Fruit fly (Drosophila melanogaster) whole organism, pupa: ENCODE data around the gene Nrg.

Experiments used
- CG10348 ChIP-seq: fragments of 200-800 bp; sonication (Bioruptor generic); IDR thresholded peaks from 2 replicates; pipeline ENCODE4 v1.3.6; 2022; ENCODE audit warnings: missing biosample characterization, missing genetic modification characterization
- CG12605 ChIP-seq: fragments of 200-800 bp; sonication (Bioruptor generic); IDR thresholded peaks from 2 replicates; pipeline ENCODE4 v1.3.6; 2022; ENCODE audit warnings: missing biosample characterization, missing genetic modification characterization
- CG13204 ChIP-seq: fragments of 200-800 bp; sonication (Bioruptor generic); optimal IDR thresholded peaks from 2 replicates; lab custom pipeline; 2018; ENCODE audit warnings: missing biosample characterization, mild to moderate bottlenecking, missing genetic modification characterization, moderate library complexity
- CG14655 ChIP-seq: fragments of 200-800 bp; sonication (Bioruptor generic); optimal IDR thresholded peaks from 3 replicates; lab custom pipeline; 2017; ENCODE audit warnings: mild to moderate bottlenecking, missing biosample characterization, missing genetic modification reagents, missing genetic modification characterization
- CG15710 ChIP-seq: fragments of 200-800 bp; sonication (Bioruptor generic); optimal IDR thresholded peaks from 2 replicates; lab custom pipeline; 2018; ENCODE audit warnings: missing biosample characterization, mild to moderate bottlenecking, missing genetic modification characterization, moderate library complexity
- CG17806 ChIP-seq: fragments of 200-800 bp; sonication (Bioruptor generic); optimal IDR thresholded peaks from 2 replicates; lab custom pipeline; 2018; ENCODE audit warnings: missing biosample characterization, mild to moderate bottlenecking, missing genetic modification characterization, moderate library complexity
- CG32121 ChIP-seq: fragments of 200-800 bp; sonication (Bioruptor generic); IDR thresholded peaks from 2 replicates; pipeline ENCODE4 v1.3.6; 2022; ENCODE audit warnings: missing biosample characterization, missing genetic modification characterization
- CG34367 ChIP-seq: fragments of 200-800 bp; sonication (Bioruptor generic); optimal IDR thresholded peaks from 2 replicates; lab custom pipeline; 2018; ENCODE audit warnings: missing biosample characterization, mild to moderate bottlenecking, missing genetic modification characterization
- CG4496 ChIP-seq: fragments of 200-800 bp; sonication (Bioruptor generic); IDR thresholded peaks from 3 replicates; pipeline ENCODE4 v1.3.6; 2022; ENCODE audit warnings: missing biosample characterization, missing genetic modification characterization
- CG8159 ChIP-seq: fragments of 200-800 bp; sonication (Bioruptor generic); optimal IDR thresholded peaks from 3 replicates; lab custom pipeline; 2018; ENCODE audit warnings: missing biosample characterization, mild to moderate bottlenecking, missing genetic modification characterization, moderate library complexity
- CG8301 ChIP-seq: fragments of 200-800 bp; sonication (Bioruptor generic); optimal IDR thresholded peaks from 2 replicates; lab custom pipeline; 2018; ENCODE audit warnings: missing biosample characterization, mild to moderate bottlenecking, missing genetic modification characterization
- CG9948 ChIP-seq: fragments of 200-800 bp; sonication (Bioruptor generic); optimal IDR thresholded peaks from 2 replicates; lab custom pipeline; 2018; ENCODE audit warnings: missing biosample characterization, mild to moderate bottlenecking, missing genetic modification characterization, moderate library complexity
- D1 ChIP-seq: fragments of 200-800 bp; sonication (Bioruptor generic); optimal IDR thresholded peaks from 2 replicates; lab custom pipeline; 2018; ENCODE audit warnings: missing biosample characterization, mild to moderate bottlenecking, missing genetic modification characterization, moderate library complexity
- EcR ChIP-seq: fragments of 200-800 bp; sonication (Bioruptor generic); optimal IDR thresholded peaks from 3 replicates; lab custom pipeline; 2019; ENCODE audit warnings: missing biosample characterization, missing genetic modification characterization, mild to moderate bottlenecking, moderate library complexity, missing genetic modification reagents
- Ets98B ChIP-seq: fragments of 200-800 bp; sonication (Bioruptor generic); IDR thresholded peaks from 2 replicates; pipeline ENCODE4 v1.3.6; 2022; ENCODE audit warnings: missing biosample characterization, missing genetic modification characterization
- Pif1A ChIP-seq: fragments of 200-800 bp; sonication (Bioruptor generic); optimal IDR thresholded peaks from 3 replicates; lab custom pipeline; 2016; ENCODE audit warnings: missing biosample characterization, missing genetic modification characterization
- Pif1B ChIP-seq: fragments of 200-800 bp; sonication (Bioruptor generic); optimal IDR thresholded peaks from 3 replicates; lab custom pipeline; 2016; ENCODE audit warnings: missing biosample characterization, missing genetic modification characterization
- Snoo ChIP-seq: fragments of 200-800 bp; sonication (Bioruptor generic); optimal IDR thresholded peaks from 3 replicates; lab custom pipeline; 2017; ENCODE audit warnings: missing biosample characterization, mild to moderate bottlenecking, missing genetic modification characterization, inconsistent platforms
- fd96Ca ChIP-seq: fragments of 200-800 bp; sonication (Bioruptor generic); IDR thresholded peaks from 3 replicates; pipeline ENCODE4 v1.3.6; 2022; ENCODE audit warnings: missing biosample characterization, missing genetic modification characterization
- gl ChIP-seq: fragments of 200-800 bp; sonication (Bioruptor generic); optimal IDR thresholded peaks from 2 replicates; lab custom pipeline; 2018; ENCODE audit warnings: missing biosample characterization, mild to moderate bottlenecking, missing genetic modification characterization
- rn ChIP-seq: fragments of 200-800 bp; sonication (Bioruptor generic); IDR thresholded peaks from 2 replicates; pipeline ENCODE4 v1.3.6; 2022; ENCODE audit warnings: missing biosample characterization, missing genetic modification characterization

Nrg gene

DNA sequence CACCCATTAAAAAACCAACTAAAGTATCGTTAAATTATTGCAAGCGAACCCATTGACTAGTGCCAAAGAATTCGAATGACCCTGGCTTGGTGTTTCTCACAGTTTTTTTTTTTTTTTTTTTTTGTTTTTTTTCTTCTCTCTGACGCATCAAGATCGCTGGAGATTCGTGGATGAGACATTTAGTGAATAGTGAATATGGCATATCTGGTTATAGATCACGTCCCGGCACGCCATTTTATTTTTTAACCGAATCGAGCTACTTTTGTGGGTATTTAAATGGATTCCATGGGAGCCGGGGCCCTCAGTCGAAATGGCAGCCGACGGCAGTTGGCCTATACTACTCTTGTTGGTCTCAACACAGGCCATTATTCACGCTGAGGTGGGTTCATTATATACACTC lies 40.4 kb upstream of the Nrg start, which contains the start of gene Cp7Fc:
TSS of gene Cp7Fc (plus strand) at position 301 of the 400 bp plus-strand sequence.
- TF ChIP-seq CG15710 (tag; lab: Kevin White, UChicago) (no peak), CG9948 (tag; lab: Kevin White, UChicago) (no peak), CG13204 (no peak), CG12605 (GFP tag; lab: Robert Waterston, UW) (no peak), Ets98B (GFP tag; lab: Robert Waterston, UW) (no peak), gl (tag; lab: Kevin White, UChicago) (no peak), CG8159 (tag; lab: Kevin White, UChicago) (no peak), fd96Ca (GFP tag; lab: Robert Waterston, UW) (no peak), CG32121 (no peak), rn (no peak), D1 (tag; lab: Kevin White, UChicago) (no peak), CG10348 (GFP tag; lab: Robert Waterston, UW) (no peak), EcR (no peak), Pif1B (GFP tag; lab: Kevin White, UChicago) (no peak)
- TF ChIP-seq, all 21 proteins: peak for 0

DNA sequence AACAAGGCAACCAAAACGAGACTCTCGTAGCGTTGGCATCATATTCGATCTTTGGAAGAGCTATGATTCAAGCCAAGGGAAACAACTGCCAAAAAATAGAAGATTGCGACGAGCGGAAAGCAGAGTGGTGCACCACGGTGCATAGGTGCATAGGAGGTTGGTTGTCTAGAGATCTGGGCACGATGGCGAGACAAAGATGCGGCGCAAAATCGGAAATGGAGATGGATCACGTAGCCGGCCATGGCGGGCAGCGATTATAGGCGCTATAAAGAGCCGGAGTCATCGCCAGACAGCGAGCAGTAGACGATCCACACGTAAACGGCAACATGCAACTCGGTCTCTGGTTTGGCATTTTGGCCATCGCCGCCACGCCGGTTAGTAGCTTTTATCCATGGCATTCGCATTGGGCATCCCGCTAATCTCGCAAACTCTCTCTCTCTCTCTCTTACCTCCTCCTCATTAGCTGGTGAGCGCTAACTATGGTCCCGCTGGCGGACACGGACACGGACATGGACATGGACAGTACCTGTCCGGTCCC lies 38.1 kb upstream of the Nrg start, which contains the start of gene Cp36:
TSS of gene Cp36 (plus strand) at position 289 of the 538 bp plus-strand sequence.
- no peak for TF ChIP-seq CG8301 (tag; lab: Kevin White, UChicago)
- no peak for TF ChIP-seq CG8159 (tag; lab: Kevin White, UChicago)
- no peak for TF ChIP-seq CG34367 (tag; lab: Kevin White, UChicago)
- TF ChIP-seq, all 21 proteins: peak for 0

DNA sequence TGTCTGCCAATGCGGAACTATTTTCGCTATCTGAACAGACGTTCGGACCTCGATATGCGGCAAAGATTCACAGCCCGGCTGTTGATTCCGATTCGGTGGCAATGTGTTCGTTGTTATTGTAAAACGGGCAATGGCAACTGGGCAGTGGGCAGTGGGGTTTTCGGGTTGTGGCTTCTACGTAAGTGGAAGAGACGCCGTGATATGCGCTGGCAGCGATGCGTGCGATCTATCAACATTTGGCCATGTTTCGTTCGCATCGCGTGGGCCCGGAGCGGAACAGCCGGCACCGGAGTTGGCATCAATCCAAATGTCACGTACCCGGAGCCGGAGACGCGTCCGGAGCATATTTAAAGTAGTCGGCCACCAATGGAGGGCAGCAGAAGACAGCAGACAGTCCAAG lies 35.7 kb upstream of the Nrg start, which contains the start of gene Cp38:
TSS of gene Cp38 (plus strand) at position 376 of the 400 bp plus-strand sequence.
- TF ChIP-seq Snoo (tag; lab: Kevin White, UChicago) (no peak), D1 (tag; lab: Kevin White, UChicago) (no peak), CG10348 (GFP tag; lab: Robert Waterston, UW) (no peak), CG12605 (GFP tag; lab: Robert Waterston, UW) (no peak), Pif1A (GFP tag; lab: Kevin White, UChicago) (no peak), CG13204 (no peak), rn (no peak), CG9948 (tag; lab: Kevin White, UChicago) (no peak), Pif1B (GFP tag; lab: Kevin White, UChicago) (no peak)

DNA sequence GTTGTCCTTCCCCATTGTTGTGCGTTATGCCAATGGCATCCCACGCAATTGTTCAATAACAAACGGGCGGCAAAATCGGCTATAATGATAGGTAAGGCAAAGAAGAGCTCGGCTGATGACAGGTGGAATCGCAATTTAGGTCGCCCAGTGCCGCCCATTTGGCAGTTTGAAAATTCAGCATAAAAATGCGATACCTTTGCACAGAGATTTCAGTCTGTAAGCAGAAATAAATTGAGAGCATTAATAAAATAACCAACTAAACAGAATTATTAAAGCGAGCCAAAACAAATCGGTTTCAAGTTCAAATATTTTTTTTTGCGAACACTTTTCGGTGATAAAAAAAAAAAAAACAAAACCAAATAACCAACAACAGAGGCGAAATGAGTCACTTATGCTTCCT lies 33.5 kb upstream of the Nrg start, which contains the start of gene CG33223:
TSS of gene CG33223 (minus strand) at position 215 of the 400 bp plus-strand sequence.
- TF ChIP-seq Pif1B (GFP tag; lab: Kevin White, UChicago) (no peak), Snoo (tag; lab: Kevin White, UChicago) (no peak), CG34367 (tag; lab: Kevin White, UChicago) (no peak), CG12605 (GFP tag; lab: Robert Waterston, UW) (no peak)

DNA sequence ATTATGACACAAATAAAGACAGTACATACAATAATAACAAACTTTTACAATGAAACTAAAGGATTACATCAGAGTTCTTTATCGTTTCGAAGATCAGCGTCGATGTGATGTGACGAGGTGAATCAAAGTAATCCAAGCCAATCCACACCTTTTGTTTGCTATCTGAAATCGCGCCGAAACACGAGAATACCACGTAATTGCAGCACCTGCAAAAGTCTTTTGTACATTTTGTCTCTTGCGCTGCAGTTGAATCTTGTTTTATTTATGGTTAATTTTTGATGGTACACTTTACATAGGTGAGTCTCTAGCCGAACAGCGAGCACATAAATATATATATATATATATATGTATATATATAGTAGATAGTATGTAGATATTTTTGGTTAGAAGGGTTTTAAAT lies 32.4 kb upstream of the Nrg start:
- TF ChIP-seq fd96Ca (GFP tag; lab: Robert Waterston, UW): no peak
- TF ChIP-seq Pif1B (GFP tag; lab: Kevin White, UChicago): no peak
- no peak for TF ChIP-seq gl (tag; lab: Kevin White, UChicago)
- no peak for TF ChIP-seq CG9948 (tag; lab: Kevin White, UChicago)
- TF ChIP-seq D1 (tag; lab: Kevin White, UChicago): no peak
- TF ChIP-seq CG17806: no peak
- TF ChIP-seq CG15710 (tag; lab: Kevin White, UChicago): no peak
- TF ChIP-seq Pif1A (GFP tag; lab: Kevin White, UChicago): no peak
- no peak for TF ChIP-seq rn
- TF ChIP-seq CG13204: no peak
- TF ChIP-seq CG8159 (tag; lab: Kevin White, UChicago): no peak
- TF ChIP-seq CG34367 (tag; lab: Kevin White, UChicago): no peak
- TF ChIP-seq Ets98B (GFP tag; lab: Robert Waterston, UW): no peak
- TF ChIP-seq CG14655 (GFP tag; lab: Kevin White, UChicago): no peak
- TF ChIP-seq Snoo (tag; lab: Kevin White, UChicago): no peak
- TF ChIP-seq CG12605 (GFP tag; lab: Robert Waterston, UW): no peak
- no peak for TF ChIP-seq CG32121

DNA sequence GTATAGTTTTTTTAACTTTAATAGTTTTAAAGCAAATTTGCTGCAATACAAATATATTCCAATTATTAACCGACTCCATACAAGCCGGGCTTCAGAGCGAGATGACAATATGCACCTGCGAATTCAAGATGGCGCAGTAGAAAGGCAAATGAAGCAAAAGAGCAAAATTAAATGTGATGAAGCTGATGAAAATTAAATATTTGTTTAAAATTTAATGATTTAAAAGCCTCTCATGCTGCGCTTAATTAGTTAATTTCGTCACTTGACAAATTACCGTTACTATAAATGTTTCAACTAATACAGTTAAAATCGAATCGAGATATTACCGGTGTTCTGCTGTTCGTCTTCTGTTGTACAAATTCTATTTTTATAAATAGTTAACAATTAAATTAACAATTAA lies 28.1 kb upstream of the Nrg start, which contains the start of gene CG33181:
TSS of gene CG33181 (plus strand) at position 301 of the 400 bp plus-strand sequence.
- TF ChIP-seq Snoo (tag; lab: Kevin White, UChicago): no peak
- no peak for TF ChIP-seq CG9948 (tag; lab: Kevin White, UChicago)
- TF ChIP-seq D1 (tag; lab: Kevin White, UChicago): no peak
- TF ChIP-seq CG8301 (tag; lab: Kevin White, UChicago): no peak
- no peak for TF ChIP-seq CG12605 (GFP tag; lab: Robert Waterston, UW)
- TF ChIP-seq Ets98B (GFP tag; lab: Robert Waterston, UW): no peak
- no peak for TF ChIP-seq CG15710 (tag; lab: Kevin White, UChicago)
- no peak for TF ChIP-seq CG14655 (GFP tag; lab: Kevin White, UChicago)
- TF ChIP-seq Pif1B (GFP tag; lab: Kevin White, UChicago): no peak
- TF ChIP-seq CG10348 (GFP tag; lab: Robert Waterston, UW): no peak
- TF ChIP-seq CG32121: no peak
- no peak for TF ChIP-seq gl (tag; lab: Kevin White, UChicago)
- no peak for TF ChIP-seq CG17806
- no peak for TF ChIP-seq Pif1A (GFP tag; lab: Kevin White, UChicago)
- TF ChIP-seq rn: no peak
- no peak for TF ChIP-seq CG4496 (GFP tag; lab: Robert Waterston, UW)
- no peak for TF ChIP-seq fd96Ca (GFP tag; lab: Robert Waterston, UW)
- TF ChIP-seq CG8159 (tag; lab: Kevin White, UChicago): no peak
- no peak for TF ChIP-seq EcR
